Worm (Caenorhabditis elegans) whole organism, midembryonic: ENCODE data around the gene ada-2.

Experiments
- T22C8.4 ChIP-seq: fragments of 200-800 bp; sonication (Bioruptor generic); IDR thresholded peaks from 2 replicates; pipeline ENCODE4 v1.3.6; 2022; ENCODE audit warnings: missing genetic modification characterization, missing compliant biosample characterization
- cog-1 ChIP-seq: sonication (generic microtip); optimal IDR thresholded peaks from 2 replicates; lab custom pipeline; 2016; ENCODE audit warnings: missing genetic modification characterization, missing compliant biosample characterization
- flt-1 ChIP-seq: fragments of 200-800 bp; sonication (Bioruptor generic); IDR thresholded peaks from 2 replicates; pipeline ENCODE4 v1.3.6; 2022; ENCODE audit warnings: missing genetic modification characterization, missing compliant biosample characterization
- klf-2 ChIP-seq: fragments of 200-800 bp; sonication (Bioruptor generic); conservative IDR thresholded peaks from 2 replicates; pipeline ENCODE4 v1.3.6; 2022; ENCODE audit warnings: missing genetic modification reagents, missing genetic modification characterization, missing compliant biosample characterization
- med-1 ChIP-seq: sonication (generic microtip); optimal IDR thresholded peaks from 2 replicates; lab custom pipeline; 2017; ENCODE audit warnings: missing genetic modification characterization, mild to moderate bottlenecking, missing compliant biosample characterization, antibody characterized with exemption, missing genetic modification reagents; ENCODE audit not compliant: insufficient read depth
- ref-1 ChIP-seq: fragments of 200-800 bp; sonication (Bioruptor generic); conservative IDR thresholded peaks from 2 replicates; pipeline ENCODE4 v1.3.6; 2022; ENCODE audit warnings: missing genetic modification reagents, missing genetic modification characterization, missing compliant biosample characterization
- tab-1 ChIP-seq: fragments of 200-800 bp; sonication (Bioruptor generic); IDR thresholded peaks from 2 replicates; pipeline ENCODE4 v1.3.6; 2022; ENCODE audit warnings: missing genetic modification characterization, missing compliant biosample characterization
- ztf-23 ChIP-seq: fragments of 200-800 bp; sonication (Bioruptor generic); IDR thresholded peaks from 2 replicates; pipeline ENCODE4 v1.3.6; 2022; ENCODE audit warnings: missing genetic modification reagents, missing genetic modification characterization, missing compliant biosample characterization
- ztf-29 ChIP-seq: fragments of 200-800 bp; sonication (Bioruptor generic); IDR thresholded peaks from 2 replicates; pipeline ENCODE4 v1.3.6; 2022; ENCODE audit warnings: missing genetic modification reagents, missing genetic modification characterization, missing compliant biosample characterization

ada-2 gene

ce11 chrII:7224074-7224473 is 28.0 kb upstream of the ada-2 start:
- TF ChIP-seq med-1 (GFP tag; lab: Kevin White, UChicago) (no peak), tab-1 (no peak), ref-1 (GFP tag; lab: Robert Waterston, UW) (no peak), ztf-29 (GFP tag; lab: Robert Waterston, UW) (no peak), T22C8.4 (GFP tag; lab: Robert Waterston, UW) (no peak), ztf-23 (GFP tag; lab: Robert Waterston, UW) (no peak), flt-1 (no peak), klf-2 (GFP tag; lab: Robert Waterston, UW) (no peak), cog-1 (tag; lab: Kevin White, UChicago) (no peak)

DNA sequence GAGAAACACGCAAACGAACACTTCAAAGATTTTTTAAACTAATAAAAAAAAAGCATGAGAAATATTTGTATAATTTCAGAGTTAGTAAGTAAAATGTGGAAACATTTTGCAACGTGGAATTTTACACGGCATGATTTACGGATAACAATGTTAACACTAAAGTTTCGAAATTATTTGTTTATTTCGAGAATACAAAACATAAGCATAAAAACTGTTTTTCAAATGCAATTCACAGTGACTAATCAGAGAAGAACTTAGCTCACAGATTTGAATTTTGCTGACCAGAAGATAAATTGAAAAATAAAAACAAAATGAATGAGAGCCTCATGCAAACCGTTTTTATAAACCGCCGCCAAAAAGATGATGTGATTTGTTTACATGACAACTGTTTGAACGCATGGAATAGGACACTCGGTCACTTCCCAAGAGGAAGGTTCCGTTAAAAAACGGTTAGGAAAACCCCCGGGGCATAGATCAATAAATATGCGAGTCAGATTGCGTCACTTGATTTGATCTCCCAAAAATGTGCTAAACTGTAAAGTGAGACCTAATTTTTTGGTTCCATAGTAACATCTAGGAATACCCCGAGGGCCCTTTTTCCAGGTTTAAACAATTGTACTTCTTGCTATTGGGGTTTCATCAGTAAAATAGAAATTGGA is 26.1 kb upstream of the ada-2 start, which contains the start of gene clh-3:
TSS of gene clh-3 (minus strand) at position 51 of the 659 bp plus-strand sequence.
- TF ChIP-seq ztf-23 (GFP tag; lab: Robert Waterston, UW) (no peak), flt-1 (no peak), klf-2 (GFP tag; lab: Robert Waterston, UW) (no peak), ref-1 (GFP tag; lab: Robert Waterston, UW) (no peak), tab-1 (no peak)

- TF ChIP-seq ztf-29 (GFP tag; lab: Robert Waterston, UW): no peak
- no peak for TF ChIP-seq tab-1
Measured at ce11 chrII:7228646-7229200, 23.3 kb upstream of the ada-2 start, which contains the start of gene F32A5.4. F32A5.4 (plus strand) TSS chrII:7229150.

DNA sequence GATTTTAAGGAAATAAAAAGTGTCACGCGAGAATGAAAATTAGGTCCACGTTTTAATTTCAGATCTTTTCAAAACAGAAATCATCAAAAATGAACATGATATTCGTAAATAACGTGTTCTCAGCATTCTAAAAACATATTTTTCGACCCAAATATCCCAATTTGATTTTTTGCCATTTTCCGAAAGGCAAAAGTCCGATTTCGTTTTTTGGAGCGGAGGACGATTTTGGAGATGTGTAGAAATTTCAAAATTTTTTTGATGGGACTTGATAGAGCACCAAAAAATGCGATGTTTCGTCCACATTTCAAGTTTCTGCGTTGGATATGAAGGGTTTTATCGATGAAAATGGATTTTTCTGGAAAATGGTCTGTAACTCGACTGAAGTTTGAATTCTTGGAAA is 21.4 kb upstream of the ada-2 start:
- TF ChIP-seq med-1 (GFP tag; lab: Kevin White, UChicago): no peak
- no peak for TF ChIP-seq ztf-29 (GFP tag; lab: Robert Waterston, UW)
- no peak for TF ChIP-seq cog-1 (tag; lab: Kevin White, UChicago)
- TF ChIP-seq ref-1 (GFP tag; lab: Robert Waterston, UW): no peak
- no peak for TF ChIP-seq tab-1
- TF ChIP-seq ztf-23 (GFP tag; lab: Robert Waterston, UW): no peak
- no peak for TF ChIP-seq T22C8.4 (GFP tag; lab: Robert Waterston, UW)
- no peak for TF ChIP-seq flt-1
- TF ChIP-seq klf-2 (GFP tag; lab: Robert Waterston, UW): no peak

DNA sequence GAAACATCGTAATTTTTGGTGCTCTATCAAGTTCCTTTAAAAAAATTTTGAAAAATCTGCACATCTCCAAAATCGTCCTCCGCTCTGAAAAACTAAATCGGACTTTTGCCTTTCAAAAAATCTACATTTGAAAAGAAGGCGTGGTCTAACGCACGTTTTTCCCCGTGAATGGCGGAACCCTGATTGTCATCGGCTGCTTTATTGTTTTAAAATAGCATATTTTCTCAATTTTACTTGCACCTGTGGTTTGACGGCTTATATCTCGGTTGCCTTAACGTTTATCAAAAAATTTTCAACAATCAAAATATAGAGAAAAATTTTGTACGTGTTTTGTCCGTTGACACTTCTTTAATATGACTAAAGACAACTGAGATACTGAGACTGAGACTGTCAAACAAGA is 20.1 kb upstream of the ada-2 start:
- TF ChIP-seq tab-1 (no peak), cog-1 (tag; lab: Kevin White, UChicago) (no peak), flt-1 (no peak), ref-1 (GFP tag; lab: Robert Waterston, UW) (no peak), med-1 (GFP tag; lab: Kevin White, UChicago) (no peak), ztf-29 (GFP tag; lab: Robert Waterston, UW) (no peak), T22C8.4 (GFP tag; lab: Robert Waterston, UW) (no peak), ztf-23 (GFP tag; lab: Robert Waterston, UW) (no peak), klf-2 (GFP tag; lab: Robert Waterston, UW) (no peak)

DNA sequence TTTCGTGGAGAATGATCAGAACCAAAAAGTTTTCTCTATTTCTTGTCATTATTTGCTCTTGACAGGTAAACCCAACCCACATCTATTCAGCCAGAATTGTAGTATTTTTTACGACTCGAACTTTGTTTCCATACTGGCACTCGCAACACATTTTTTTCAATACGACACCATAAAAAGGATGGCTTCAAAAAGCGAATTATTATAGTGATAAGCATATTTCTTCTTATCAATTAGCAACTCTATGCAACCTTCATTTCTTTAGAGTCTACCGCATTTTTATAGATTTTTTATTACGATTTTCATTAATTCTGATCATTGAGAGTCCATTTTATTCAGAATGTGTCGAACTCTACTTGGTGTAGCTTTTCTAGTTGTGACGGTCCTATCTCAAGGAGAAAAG is 19.5 kb upstream of the ada-2 start, which contains the start of gene ctsa-3.1:
TSS of gene ctsa-3.1 (plus strand) at position 337 of the 400 bp plus-strand sequence.
- TF ChIP-seq ztf-23 (GFP tag; lab: Robert Waterston, UW): no peak
- TF ChIP-seq cog-1 (tag; lab: Kevin White, UChicago): no peak

DNA sequence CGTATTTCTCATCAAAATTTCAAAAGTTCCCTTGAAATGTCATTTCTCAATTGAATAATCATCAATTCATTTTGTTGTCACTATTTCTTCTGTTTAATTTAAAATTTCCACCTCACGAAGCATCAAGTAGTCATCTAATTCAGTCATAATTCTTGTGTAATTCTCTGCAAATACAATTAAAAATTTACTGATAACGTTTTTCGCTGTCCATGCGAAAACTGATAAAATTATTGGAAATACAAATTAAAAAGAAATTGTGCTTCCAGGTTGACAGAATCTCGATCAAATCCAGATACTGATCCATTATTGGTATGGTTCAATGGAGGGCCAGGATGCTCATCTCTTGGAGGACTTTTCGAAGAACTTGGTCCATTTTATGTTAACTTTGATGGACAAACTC is 18.8 kb upstream of the ada-2 start:
- TF ChIP-seq T22C8.4 (GFP tag; lab: Robert Waterston, UW) (no peak), tab-1 (no peak), flt-1 (no peak), cog-1 (tag; lab: Kevin White, UChicago) (no peak), ref-1 (GFP tag; lab: Robert Waterston, UW) (no peak), ztf-29 (GFP tag; lab: Robert Waterston, UW) (no peak), klf-2 (GFP tag; lab: Robert Waterston, UW) (no peak), med-1 (GFP tag; lab: Kevin White, UChicago) (no peak), ztf-23 (GFP tag; lab: Robert Waterston, UW) (no peak)

DNA sequence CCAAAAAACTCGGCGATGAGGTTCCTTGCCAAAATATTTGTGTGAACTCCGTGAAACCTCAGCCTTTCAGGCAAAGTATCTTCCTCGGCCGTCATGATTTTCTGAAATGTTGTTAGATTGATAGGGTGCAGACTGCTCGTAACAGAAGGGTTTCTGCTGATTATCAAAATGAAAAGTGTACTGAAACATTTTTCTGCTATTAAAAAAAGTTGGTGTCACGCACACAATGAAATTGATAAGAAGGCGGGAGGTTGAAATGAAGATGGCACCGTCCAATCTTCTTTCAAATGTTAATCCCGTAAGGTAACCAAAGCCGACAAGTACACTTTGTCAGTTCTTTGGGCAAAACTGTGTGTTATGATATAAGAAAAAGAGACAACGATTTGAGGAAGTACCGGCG is 15.1 kb upstream of the ada-2 start:
- TF ChIP-seq med-1 (GFP tag; lab: Kevin White, UChicago): no peak
- TF ChIP-seq tab-1: no peak
- TF ChIP-seq ztf-23 (GFP tag; lab: Robert Waterston, UW): no peak
- no peak for TF ChIP-seq klf-2 (GFP tag; lab: Robert Waterston, UW)
- no peak for TF ChIP-seq flt-1
- TF ChIP-seq ztf-29 (GFP tag; lab: Robert Waterston, UW): no peak
- no peak for TF ChIP-seq cog-1 (tag; lab: Kevin White, UChicago)
- no peak for TF ChIP-seq T22C8.4 (GFP tag; lab: Robert Waterston, UW)
- no peak for TF ChIP-seq ref-1 (GFP tag; lab: Robert Waterston, UW)

ce11 chrII:7238248-7238647 is 13.8 kb upstream of the ada-2 start, which contains the start of gene aqp-1:
aqp-1 (minus strand) TSS chrII:7238349.
- TF ChIP-seq cog-1 (tag; lab: Kevin White, UChicago) (no peak), T22C8.4 (GFP tag; lab: Robert Waterston, UW) (no peak), med-1 (GFP tag; lab: Kevin White, UChicago) (no peak), flt-1 (no peak), klf-2 (GFP tag; lab: Robert Waterston, UW) (no peak), tab-1 (no peak), ref-1 (GFP tag; lab: Robert Waterston, UW) (no peak), ztf-29 (GFP tag; lab: Robert Waterston, UW) (no peak), ztf-23 (GFP tag; lab: Robert Waterston, UW) (no peak)
